Worm (Caenorhabditis elegans) whole organism, midembryonic: ENCODE results near the gene srh-39.

Source experiments
- T22C8.4 ChIP-seq: fragments of 200-800 bp; sonication (Bioruptor generic); IDR thresholded peaks from 2 replicates; pipeline ENCODE4 v1.3.6; 2022; ENCODE audit warnings: missing genetic modification characterization, missing compliant biosample characterization
- cog-1 ChIP-seq: sonication (generic microtip); optimal IDR thresholded peaks from 2 replicates; lab custom pipeline; 2016; ENCODE audit warnings: missing genetic modification characterization, missing compliant biosample characterization
- flt-1 ChIP-seq: fragments of 200-800 bp; sonication (Bioruptor generic); IDR thresholded peaks from 2 replicates; pipeline ENCODE4 v1.3.6; 2022; ENCODE audit warnings: missing genetic modification characterization, missing compliant biosample characterization
- klf-2 ChIP-seq: fragments of 200-800 bp; sonication (Bioruptor generic); conservative IDR thresholded peaks from 2 replicates; pipeline ENCODE4 v1.3.6; 2022; ENCODE audit warnings: missing genetic modification reagents, missing genetic modification characterization, missing compliant biosample characterization
- med-1 ChIP-seq: sonication (generic microtip); optimal IDR thresholded peaks from 2 replicates; lab custom pipeline; 2017; ENCODE audit warnings: missing genetic modification characterization, mild to moderate bottlenecking, missing compliant biosample characterization, antibody characterized with exemption, missing genetic modification reagents; ENCODE audit not compliant: insufficient read depth
- ref-1 ChIP-seq: fragments of 200-800 bp; sonication (Bioruptor generic); conservative IDR thresholded peaks from 2 replicates; pipeline ENCODE4 v1.3.6; 2022; ENCODE audit warnings: missing genetic modification reagents, missing genetic modification characterization, missing compliant biosample characterization
- tab-1 ChIP-seq: fragments of 200-800 bp; sonication (Bioruptor generic); IDR thresholded peaks from 2 replicates; pipeline ENCODE4 v1.3.6; 2022; ENCODE audit warnings: missing genetic modification characterization, missing compliant biosample characterization
- ztf-23 ChIP-seq: fragments of 200-800 bp; sonication (Bioruptor generic); IDR thresholded peaks from 2 replicates; pipeline ENCODE4 v1.3.6; 2022; ENCODE audit warnings: missing genetic modification reagents, missing genetic modification characterization, missing compliant biosample characterization
- ztf-29 ChIP-seq: fragments of 200-800 bp; sonication (Bioruptor generic); IDR thresholded peaks from 2 replicates; pipeline ENCODE4 v1.3.6; 2022; ENCODE audit warnings: missing genetic modification reagents, missing genetic modification characterization, missing compliant biosample characterization

srh-39 gene

DNA sequence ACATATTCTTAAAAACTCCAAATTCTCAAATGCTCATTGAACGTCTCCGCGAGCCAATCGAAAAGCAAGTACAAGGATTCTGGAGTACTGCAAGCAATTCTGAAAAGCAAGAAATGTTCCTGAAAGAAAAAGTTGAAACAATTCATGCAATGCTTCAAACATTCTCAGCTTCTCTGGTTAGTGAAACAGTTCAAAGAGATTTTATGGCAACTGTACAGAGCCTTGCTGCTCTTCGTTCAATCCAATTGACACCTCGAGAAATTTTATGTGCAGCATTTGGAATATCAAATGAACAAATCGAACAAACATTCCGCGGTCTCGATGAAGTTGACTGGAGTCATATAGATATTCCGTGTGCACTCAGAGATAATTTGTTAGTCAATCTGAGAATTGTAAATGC, 28.6 kb downstream of the srh-39 start:
- TF ChIP-seq cog-1 (tag; lab: Kevin White, UChicago) (no peak), klf-2 (GFP tag; lab: Robert Waterston, UW) (no peak), ref-1 (GFP tag; lab: Robert Waterston, UW) (no peak), tab-1 (GFP tag; lab: Robert Waterston, UW) (no peak), ztf-29 (GFP tag; lab: Robert Waterston, UW) (no peak), med-1 (no peak), flt-1 (GFP tag; lab: Robert Waterston, UW) (no peak), ztf-23 (GFP tag; lab: Robert Waterston, UW) (no peak), T22C8.4 (GFP tag; lab: Robert Waterston, UW) (no peak)

DNA sequence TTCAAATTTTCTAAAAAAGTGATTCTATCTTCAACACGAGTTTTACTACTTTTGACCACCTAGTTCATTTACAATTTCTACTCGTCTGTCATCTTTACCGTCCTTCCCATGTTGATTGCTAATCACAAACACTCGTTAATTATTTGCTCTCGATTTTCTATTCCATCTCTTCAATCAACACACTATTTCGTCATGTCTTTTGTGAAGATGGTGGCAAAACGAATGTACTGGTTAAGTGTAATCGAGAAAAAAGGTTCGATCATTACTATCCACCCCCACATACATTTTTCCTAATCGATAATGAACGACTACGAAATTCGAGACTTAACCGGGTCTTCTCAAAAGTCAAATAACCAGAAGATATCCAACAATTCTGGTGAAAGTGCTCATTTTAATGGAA, 40.8 kb downstream of the srh-39 start, which contains the start of gene cpna-2:
Gene cpna-2 (plus strand): TSS at position 301 of the 400 bp plus-strand sequence.
- TF ChIP-seq med-1 (no peak), ztf-29 (GFP tag; lab: Robert Waterston, UW) (no peak), tab-1 (GFP tag; lab: Robert Waterston, UW) (no peak), flt-1 (GFP tag; lab: Robert Waterston, UW) (no peak), T22C8.4 (GFP tag; lab: Robert Waterston, UW) (no peak), ref-1 (GFP tag; lab: Robert Waterston, UW) (no peak), ztf-23 (GFP tag; lab: Robert Waterston, UW) (no peak), cog-1 (tag; lab: Kevin White, UChicago) (no peak)

DNA sequence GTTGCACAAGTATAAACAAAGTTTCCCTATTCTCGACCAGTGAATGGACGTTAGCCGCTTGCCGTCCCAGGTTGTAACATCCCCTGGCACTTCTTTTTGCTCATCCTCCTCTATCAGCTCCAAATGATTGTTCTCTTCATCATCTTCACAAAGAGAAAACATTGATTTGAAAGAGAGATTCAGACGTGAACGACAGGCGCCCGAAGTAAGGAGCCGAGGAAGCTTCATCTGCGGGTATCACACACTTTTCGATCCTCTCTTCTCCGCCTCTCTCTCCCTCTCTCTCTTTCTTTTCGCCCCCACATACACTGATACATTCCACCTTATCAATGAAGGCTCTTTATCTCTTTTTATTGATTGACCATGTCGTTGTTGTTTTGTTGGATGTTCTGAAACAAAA, 42.6 kb downstream of the srh-39 start:
- no peak for TF ChIP-seq tab-1 (GFP tag; lab: Robert Waterston, UW)
- no peak for TF ChIP-seq T22C8.4 (GFP tag; lab: Robert Waterston, UW)
- TF ChIP-seq ref-1 (GFP tag; lab: Robert Waterston, UW): no peak
- no peak for TF ChIP-seq med-1
- TF ChIP-seq klf-2 (GFP tag; lab: Robert Waterston, UW): no peak
- TF ChIP-seq ztf-23 (GFP tag; lab: Robert Waterston, UW): no peak
- TF ChIP-seq cog-1 (tag; lab: Kevin White, UChicago): no peak
- TF ChIP-seq flt-1 (GFP tag; lab: Robert Waterston, UW): no peak
- TF ChIP-seq ztf-29 (GFP tag; lab: Robert Waterston, UW): no peak

DNA sequence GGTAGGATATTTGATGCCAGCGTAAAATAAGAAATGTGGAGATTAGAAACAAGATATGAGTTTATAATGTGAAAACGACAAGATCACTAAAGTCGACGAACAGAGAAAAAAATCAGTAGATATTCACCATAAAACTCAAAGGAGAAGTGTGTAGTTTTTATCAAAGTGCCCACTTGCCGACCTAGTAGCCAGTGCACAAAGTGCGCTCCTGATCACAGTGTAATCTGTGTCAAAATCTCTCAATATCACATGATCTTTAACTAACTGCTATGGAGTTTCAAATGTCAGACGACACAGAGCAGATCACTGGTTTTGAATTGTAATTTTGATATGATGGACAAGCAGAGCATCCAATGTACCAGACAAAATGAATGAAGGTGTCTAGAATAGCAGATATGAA, 44.9 kb downstream of the srh-39 start:
- TF ChIP-seq cog-1 (tag; lab: Kevin White, UChicago): no peak
- no peak for TF ChIP-seq ztf-23 (GFP tag; lab: Robert Waterston, UW)
- no peak for TF ChIP-seq klf-2 (GFP tag; lab: Robert Waterston, UW)
- TF ChIP-seq T22C8.4 (GFP tag; lab: Robert Waterston, UW): no peak
- TF ChIP-seq med-1: no peak
- no peak for TF ChIP-seq flt-1 (GFP tag; lab: Robert Waterston, UW)
- TF ChIP-seq ztf-29 (GFP tag; lab: Robert Waterston, UW): no peak
- no peak for TF ChIP-seq ref-1 (GFP tag; lab: Robert Waterston, UW)
- no peak for TF ChIP-seq tab-1 (GFP tag; lab: Robert Waterston, UW)

DNA sequence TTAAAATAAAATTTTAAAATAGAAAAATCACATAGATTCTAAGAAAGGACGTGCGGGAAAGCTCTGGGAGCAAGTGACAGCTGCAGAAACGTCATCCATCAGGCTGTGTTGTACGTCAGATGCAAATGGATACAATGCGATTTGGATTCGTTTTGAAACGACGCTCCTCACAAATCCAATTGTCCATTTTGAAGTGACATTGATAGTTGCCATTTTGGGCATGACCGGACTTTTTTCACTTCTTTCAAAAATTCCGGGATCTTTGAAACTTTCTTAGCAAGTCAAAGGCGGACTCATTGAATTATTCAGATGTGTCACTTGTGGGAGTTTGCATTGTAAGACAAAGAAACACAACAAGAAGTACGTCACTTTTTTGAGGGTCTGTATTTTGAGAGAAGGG, 46.3 kb downstream of the srh-39 start:
- no peak for TF ChIP-seq med-1
- no peak for TF ChIP-seq ref-1 (GFP tag; lab: Robert Waterston, UW)
- TF ChIP-seq cog-1 (tag; lab: Kevin White, UChicago): no peak
- no peak for TF ChIP-seq ztf-23 (GFP tag; lab: Robert Waterston, UW)
- no peak for TF ChIP-seq tab-1 (GFP tag; lab: Robert Waterston, UW)
- TF ChIP-seq T22C8.4 (GFP tag; lab: Robert Waterston, UW): no peak
- no peak for TF ChIP-seq flt-1 (GFP tag; lab: Robert Waterston, UW)
- TF ChIP-seq klf-2 (GFP tag; lab: Robert Waterston, UW): no peak

DNA sequence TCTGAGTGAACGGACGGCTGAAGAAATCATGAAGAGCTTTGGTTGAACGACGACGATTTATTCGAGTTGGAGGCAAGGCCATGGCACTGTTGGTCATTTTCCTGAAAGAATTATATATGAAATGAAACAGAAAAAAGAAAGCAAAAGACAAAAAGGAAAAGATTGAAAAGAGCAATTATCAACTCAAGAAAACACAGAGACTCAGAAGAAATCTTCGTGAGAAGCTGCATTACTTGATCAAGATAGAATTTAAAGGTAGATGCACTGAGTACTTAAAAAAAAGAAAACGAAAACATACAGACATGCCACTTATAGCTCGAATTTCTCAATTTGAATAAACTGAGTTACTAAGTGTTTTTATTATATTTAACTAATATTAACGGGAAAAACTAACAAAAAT, 46.9 kb downstream of the srh-39 start, which contains the start of gene cpna-5:
Gene cpna-5 (minus strand): TSS at position 101 of the 400 bp plus-strand sequence.
- TF ChIP-seq T22C8.4 (GFP tag; lab: Robert Waterston, UW): no peak
- no peak for TF ChIP-seq cog-1 (tag; lab: Kevin White, UChicago)
- TF ChIP-seq flt-1 (GFP tag; lab: Robert Waterston, UW): no peak
- TF ChIP-seq klf-2 (GFP tag; lab: Robert Waterston, UW): no peak
- TF ChIP-seq ref-1 (GFP tag; lab: Robert Waterston, UW): no peak
- no peak for TF ChIP-seq ztf-23 (GFP tag; lab: Robert Waterston, UW)
- no peak for TF ChIP-seq med-1
- TF ChIP-seq tab-1 (GFP tag; lab: Robert Waterston, UW): no peak
- no peak for TF ChIP-seq ztf-29 (GFP tag; lab: Robert Waterston, UW)

DNA sequence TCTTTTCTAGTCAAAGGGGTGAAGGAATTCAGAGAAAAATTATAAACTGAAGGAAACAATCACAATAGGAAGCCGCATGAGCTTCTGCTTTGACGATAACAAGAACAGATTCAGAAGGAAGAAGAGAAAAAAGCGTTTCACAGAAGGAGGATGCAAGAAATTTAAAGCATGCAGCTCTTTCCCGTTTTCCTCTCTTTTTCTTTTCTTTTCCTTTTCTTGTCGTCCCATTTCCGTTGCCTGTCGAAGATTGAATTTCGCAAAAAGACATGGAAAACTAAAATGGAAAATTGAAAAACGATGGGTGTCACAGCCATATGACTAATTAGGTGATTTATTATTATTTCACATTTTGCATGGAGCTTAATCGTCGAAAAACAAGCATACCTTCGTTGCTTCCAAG, 49.2 kb downstream of the srh-39 start:
- TF ChIP-seq cog-1 (tag; lab: Kevin White, UChicago) (no peak), flt-1 (GFP tag; lab: Robert Waterston, UW) (no peak), klf-2 (GFP tag; lab: Robert Waterston, UW) (no peak), tab-1 (GFP tag; lab: Robert Waterston, UW) (no peak), ztf-29 (GFP tag; lab: Robert Waterston, UW) (no peak), med-1 (no peak), ztf-23 (GFP tag; lab: Robert Waterston, UW) (no peak), T22C8.4 (GFP tag; lab: Robert Waterston, UW) (no peak), ref-1 (GFP tag; lab: Robert Waterston, UW) (no peak)

DNA sequence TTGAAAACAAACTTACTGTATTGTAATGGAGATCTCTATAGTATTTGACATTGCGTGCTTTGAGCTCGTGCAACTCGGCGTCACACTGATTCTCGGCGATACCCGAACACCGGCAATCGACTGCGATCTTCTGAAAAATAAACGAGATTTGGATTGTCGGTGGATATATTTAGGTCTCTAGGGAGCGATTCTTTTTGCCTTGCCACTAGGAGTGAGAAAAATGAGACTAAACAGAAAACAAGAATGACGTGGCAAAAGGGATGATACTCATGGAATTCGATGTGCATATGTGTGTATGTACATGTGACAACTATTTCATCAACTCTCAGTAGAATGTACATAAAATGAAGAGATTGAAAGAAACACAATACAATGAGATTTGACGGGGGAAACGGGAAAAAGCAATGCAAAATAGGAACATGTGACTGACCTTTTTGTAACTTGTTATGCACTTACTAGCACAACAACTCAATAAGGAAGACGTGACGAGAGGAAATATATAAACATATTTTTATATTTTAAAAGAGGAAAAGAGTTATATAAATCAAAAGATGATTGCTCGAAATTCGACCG, 50.7 kb downstream of the srh-39 start:
- TF ChIP-seq flt-1 (GFP tag; lab: Robert Waterston, UW): no peak
- no peak for TF ChIP-seq ztf-23 (GFP tag; lab: Robert Waterston, UW)
- TF ChIP-seq tab-1 (GFP tag; lab: Robert Waterston, UW): no peak
- TF ChIP-seq ref-1 (GFP tag; lab: Robert Waterston, UW): no peak
- TF ChIP-seq klf-2 (GFP tag; lab: Robert Waterston, UW): no peak
- no peak for TF ChIP-seq ztf-29 (GFP tag; lab: Robert Waterston, UW)
- TF ChIP-seq cog-1 (tag; lab: Kevin White, UChicago): no peak
- no peak for TF ChIP-seq T22C8.4 (GFP tag; lab: Robert Waterston, UW)
- TF ChIP-seq med-1: no peak
